Fruit fly (Drosophila melanogaster) whole organism, prepupa: Measurements from ENCODE around the gene CG11790.
A peak's percentile ranks its signal among the peaks of the same experiment; 100 is the strongest.

Experiments
- CG10669 ChIP-seq: fragments of 200-800 bp; sonication (Bioruptor generic); optimal IDR thresholded peaks from 3 replicates; lab custom pipeline; 2018; ENCODE audit warnings: missing biosample characterization, mild to moderate bottlenecking, missing genetic modification characterization, moderate library complexity
- CG11294 ChIP-seq: fragments of 200-800 bp; sonication (Bioruptor generic); IDR thresholded peaks from 2 replicates; pipeline ENCODE4 v1.3.6; 2022; ENCODE audit warnings: missing biosample characterization, missing genetic modification characterization
- CG11762 ChIP-seq: fragments of 200-800 bp; sonication (Bioruptor generic); optimal IDR thresholded peaks from 3 replicates; lab custom pipeline; 2016; ENCODE audit warnings: missing biosample characterization, missing genetic modification characterization; ENCODE audit not compliant: insufficient read depth
- CG11902 ChIP-seq: fragments of 200-800 bp; sonication (Bioruptor generic); optimal IDR thresholded peaks from 3 replicates; lab custom pipeline; 2016; ENCODE audit warnings: missing biosample characterization, missing genetic modification characterization
- CG1621 ChIP-seq: fragments of 200-800 bp; sonication (Bioruptor generic); optimal IDR thresholded peaks from 3 replicates; lab custom pipeline; 2018; ENCODE audit warnings: missing biosample characterization, mild to moderate bottlenecking, missing genetic modification characterization
- CG16779 ChIP-seq: fragments of 200-800 bp; sonication (Bioruptor generic); optimal IDR thresholded peaks from 3 replicates; lab custom pipeline; 2017; ENCODE audit warnings: missing biosample characterization, mild to moderate bottlenecking, missing genetic modification characterization
- CG31627 ChIP-seq: fragments of 200-800 bp; sonication (Bioruptor generic); optimal IDR thresholded peaks from 3 replicates; lab custom pipeline; 2016; ENCODE audit warnings: missing biosample characterization, missing genetic modification characterization
- CG32006 ChIP-seq: fragments of 200-800 bp; sonication (Bioruptor generic); optimal IDR thresholded peaks from 3 replicates; lab custom pipeline; 2017; ENCODE audit warnings: missing biosample characterization, mild to moderate bottlenecking, missing genetic modification characterization
- CG34406 ChIP-seq: fragments of 200-800 bp; sonication (Bioruptor generic); optimal IDR thresholded peaks from 3 replicates; lab custom pipeline; 2016; ENCODE audit warnings: missing biosample characterization, missing genetic modification characterization
- CG3919 ChIP-seq: fragments of 200-800 bp; sonication (Bioruptor generic); optimal IDR thresholded peaks from 3 replicates; lab custom pipeline; 2016; ENCODE audit warnings: missing biosample characterization, missing genetic modification characterization
- CG4318 ChIP-seq: fragments of 200-800 bp; sonication (Bioruptor generic); optimal IDR thresholded peaks from 3 replicates; lab custom pipeline; 2017; ENCODE audit warnings: missing biosample characterization, mild to moderate bottlenecking, missing genetic modification characterization
- CG6163 ChIP-seq: fragments of 200-800 bp; sonication (Bioruptor generic); IDR thresholded peaks from 3 replicates; pipeline ENCODE4 v1.3.6; 2022; ENCODE audit warnings: missing biosample characterization, missing genetic modification characterization
- CG6276 ChIP-seq: fragments of 200-800 bp; sonication (Bioruptor generic); optimal IDR thresholded peaks from 2 replicates; lab custom pipeline; 2017; ENCODE audit warnings: missing biosample characterization, mild to moderate bottlenecking, missing genetic modification characterization
- CG6808 ChIP-seq: fragments of 200-800 bp; sonication (Bioruptor generic); optimal IDR thresholded peaks from 3 replicates; lab custom pipeline; 2017; ENCODE audit warnings: missing biosample characterization, missing genetic modification characterization, mild to moderate bottlenecking, moderate library complexity, missing genetic modification reagents
- CG6854 ChIP-seq: fragments of 200-800 bp; sonication (Bioruptor generic); optimal IDR thresholded peaks from 2 replicates; lab custom pipeline; 2017; ENCODE audit warnings: missing biosample characterization, mild to moderate bottlenecking, missing genetic modification characterization
- CG7368 ChIP-seq: fragments of 200-800 bp; sonication (Bioruptor generic); optimal IDR thresholded peaks from 3 replicates; lab custom pipeline; 2016; ENCODE audit warnings: missing biosample characterization, missing genetic modification characterization
- CG8319 ChIP-seq: fragments of 200-800 bp; sonication (Bioruptor generic); optimal IDR thresholded peaks from 3 replicates; lab custom pipeline; 2016; ENCODE audit warnings: missing biosample characterization, missing genetic modification characterization
- CG8632 ChIP-seq: fragments of 200-800 bp; sonication (Bioruptor generic); optimal IDR thresholded peaks from 3 replicates; lab custom pipeline; 2016; ENCODE audit warnings: missing biosample characterization, missing genetic modification characterization
- Eip75B ChIP-seq: fragments of 200-800 bp; sonication (Bioruptor generic); optimal IDR thresholded peaks from 3 replicates; lab custom pipeline; 2016; ENCODE audit warnings: missing biosample characterization, missing genetic modification characterization
- Eip78C ChIP-seq: fragments of 200-800 bp; sonication (Bioruptor generic); peaks from one replicate; lab custom pipeline; 2016; ENCODE audit warnings: missing biosample characterization, missing genetic modification characterization
- Eip93F ChIP-seq: fragments of 200-800 bp; sonication (Bioruptor generic); optimal IDR thresholded peaks from 2 replicates; lab custom pipeline; 2016; ENCODE audit warnings: missing biosample characterization, mild to moderate bottlenecking, missing genetic modification characterization
- Ets21C ChIP-seq: fragments of 200-800 bp; sonication (Bioruptor generic); optimal IDR thresholded peaks from 3 replicates; lab custom pipeline; 2016; ENCODE audit warnings: missing biosample characterization, missing genetic modification characterization
- Gug ChIP-seq: fragments of 200-800 bp; sonication (Bioruptor generic); IDR thresholded peaks from 2 replicates; pipeline ENCODE4 v1.3.6; 2022; ENCODE audit warnings: missing biosample characterization, missing genetic modification characterization
- Hr39 ChIP-seq: fragments of 200-800 bp; sonication (Bioruptor generic); optimal IDR thresholded peaks from 2 replicates; lab custom pipeline; 2016; ENCODE audit warnings: missing biosample characterization, missing genetic modification characterization
- Hr4 ChIP-seq: fragments of 200-800 bp; sonication (Bioruptor generic); optimal IDR thresholded peaks from 3 replicates; lab custom pipeline; 2016; ENCODE audit warnings: missing biosample characterization, missing genetic modification characterization
- Lpt ChIP-seq: fragments of 200-800 bp; sonication (Bioruptor generic); optimal IDR thresholded peaks from 3 replicates; lab custom pipeline; 2016; ENCODE audit warnings: missing biosample characterization, missing genetic modification characterization
- OdsH ChIP-seq: fragments of 200-800 bp; sonication (Bioruptor generic); optimal IDR thresholded peaks from 3 replicates; lab custom pipeline; 2016; ENCODE audit warnings: missing biosample characterization, missing genetic modification characterization
- Smox ChIP-seq: fragments of 200-800 bp; sonication (Bioruptor generic); optimal IDR thresholded peaks from 3 replicates; lab custom pipeline; 2016; ENCODE audit warnings: missing biosample characterization, missing genetic modification characterization
- Sox14 ChIP-seq: fragments of 200-800 bp; sonication (Bioruptor generic); optimal IDR thresholded peaks from 3 replicates; lab custom pipeline; 2016; ENCODE audit warnings: missing biosample characterization, missing genetic modification characterization
- acj6 ChIP-seq: fragments of 200-800 bp; sonication (Bioruptor generic); optimal IDR thresholded peaks from 3 replicates; lab custom pipeline; 2016; ENCODE audit warnings: missing biosample characterization, missing genetic modification characterization
- dac ChIP-seq: fragments of 200-800 bp; sonication (Bioruptor generic); optimal IDR thresholded peaks from 2 replicates; lab custom pipeline; 2017; ENCODE audit warnings: missing biosample characterization, mild to moderate bottlenecking, missing genetic modification characterization
- esn ChIP-seq: fragments of 200-800 bp; sonication (Bioruptor generic); optimal IDR thresholded peaks from 2 replicates; lab custom pipeline; 2016; ENCODE audit warnings: missing biosample characterization, mild to moderate bottlenecking, missing genetic modification characterization, moderate library complexity
- fd59A ChIP-seq: fragments of 200-800 bp; sonication (Bioruptor generic); optimal IDR thresholded peaks from 2 replicates; lab custom pipeline; 2017; ENCODE audit warnings: missing biosample characterization, mild to moderate bottlenecking, missing genetic modification characterization, missing genetic modification reagents
- fd85E ChIP-seq: fragments of 200-800 bp; sonication (Bioruptor generic); optimal IDR thresholded peaks from 3 replicates; lab custom pipeline; 2016; ENCODE audit warnings: missing biosample characterization, missing genetic modification characterization
- lz ChIP-seq: fragments of 200-800 bp; sonication (Bioruptor generic); optimal IDR thresholded peaks from 3 replicates; lab custom pipeline; 2016; ENCODE audit warnings: missing biosample characterization, missing genetic modification characterization
- net ChIP-seq: fragments of 200-800 bp; sonication (Bioruptor generic); optimal IDR thresholded peaks from 3 replicates; lab custom pipeline; 2016; ENCODE audit warnings: missing biosample characterization, missing genetic modification characterization
- pdm3 ChIP-seq: fragments of 200-800 bp; sonication (Bioruptor generic); optimal IDR thresholded peaks from 3 replicates; lab custom pipeline; 2016; ENCODE audit warnings: missing biosample characterization, missing genetic modification characterization
- svp ChIP-seq: fragments of 200-800 bp; sonication (Bioruptor generic); peaks from one replicate; lab custom pipeline; 2016; ENCODE audit warnings: missing biosample characterization, missing genetic modification characterization
- topi ChIP-seq: fragments of 200-800 bp; sonication (Bioruptor generic); optimal IDR thresholded peaks from 3 replicates; lab custom pipeline; 2016; ENCODE audit warnings: missing biosample characterization, missing genetic modification characterization
- vri ChIP-seq: fragments of 200-800 bp; sonication (Bioruptor generic); optimal IDR thresholded peaks from 3 replicates; lab custom pipeline; 2016; ENCODE audit warnings: missing biosample characterization, mild to moderate bottlenecking, missing genetic modification characterization

CG11790 gene

dm6 chr3R:25009745-25010446 lies 37.6 kb upstream of the CG11790 start (continued):
- TF ChIP-seq acj6 (GFP tag; lab: Kevin White, UChicago) (peak; percentile 83), CG11294 (GFP tag; lab: Robert Waterston, UW) (peak; percentile 82), pdm3 (GFP tag; lab: Kevin White, UChicago) (peak; percentile 82), CG32006 (peak; percentile 95), CG6163 (peak; percentile 95), CG16779 (tag; lab: Kevin White, UChicago) (peak; percentile 79), Smox (GFP tag; lab: Kevin White, UChicago) (peak; percentile 49), Eip93F (GFP tag; lab: Kevin White, UChicago) (no peak), Hr39 (GFP tag; lab: Kevin White, UChicago) (peak; percentile 69), Eip78C (GFP tag; lab: Kevin White, UChicago) (peak; percentile 95), lz (GFP tag; lab: Kevin White, UChicago) (peak; percentile 74), esn (no peak), CG31627 (peak; percentile 57), topi (GFP tag; lab: Kevin White, UChicago) (peak; percentile 69), vri (GFP tag; lab: Kevin White, UChicago) (no peak), CG4318 (GFP tag; lab: Kevin White, UChicago) (peak; percentile 89), CG8632 (GFP tag; lab: Kevin White, UChicago) (peak; percentile 55), net (GFP tag; lab: Kevin White, UChicago) (peak; percentile 85), CG6808 (GFP tag; lab: Kevin White, UChicago) (peak; percentile 87), fd85E (GFP tag; lab: Kevin White, UChicago) (no peak), Sox14 (GFP tag; lab: Kevin White, UChicago) (peak; percentile 88), svp (GFP tag; lab: Kevin White, UChicago) (peak; percentile 83), CG11902 (GFP tag; lab: Kevin White, UChicago) (peak; percentile 44), OdsH (peak; percentile 84), CG1621 (peak; percentile 88), CG11762 (GFP tag; lab: Kevin White, UChicago) (peak; percentile 84), CG7368 (GFP tag; lab: Kevin White, UChicago) (peak; percentile 74), CG6276 (GFP tag; lab: Kevin White, UChicago) (peak; percentile 94), Eip75B (GFP tag; lab: Kevin White, UChicago) (peak; percentile 85), Gug (GFP tag; lab: Robert Waterston, UW) (peak; percentile 89), CG10669 (GFP tag; lab: Kevin White, UChicago) (peak; percentile 84), Hr4 (GFP tag; lab: Kevin White, UChicago) (peak; percentile 93), Ets21C (peak; percentile 37), dac (GFP tag; lab: Kevin White, UChicago) (peak; percentile 90), fd59A (GFP tag; lab: Kevin White, UChicago) (peak; percentile 85), CG6854 (GFP tag; lab: Kevin White, UChicago) (peak; percentile 13)
- TF ChIP-seq, all 60 proteins: peak for 55

dm6 chr3R:25012016-25012415 lies 35.5 kb upstream of the CG11790 start:
- no peak for TF ChIP-seq Smox (GFP tag; lab: Kevin White, UChicago)
- no peak for TF ChIP-seq CG34406
- TF ChIP-seq CG1621, result no peak

- no peak for TF ChIP-seq Smox (GFP tag; lab: Kevin White, UChicago)
- TF ChIP-seq CG8319 (GFP tag; lab: Kevin White, UChicago), result no peak
- TF ChIP-seq fd85E (GFP tag; lab: Kevin White, UChicago), result no peak
- no peak for TF ChIP-seq dac (GFP tag; lab: Kevin White, UChicago)
- no peak for TF ChIP-seq CG32006
- no peak for TF ChIP-seq CG6808 (GFP tag; lab: Kevin White, UChicago)
- no peak for TF ChIP-seq CG3919 (GFP tag; lab: Kevin White, UChicago)
- TF ChIP-seq svp (GFP tag; lab: Kevin White, UChicago), result no peak
- no peak for TF ChIP-seq Lpt (GFP tag; lab: Kevin White, UChicago)
- TF ChIP-seq CG11902 (GFP tag; lab: Kevin White, UChicago), result no peak
- no peak for TF ChIP-seq CG1621
Observed at dm6 chr3R:25023056-25023455, 24.4 kb upstream of the CG11790 start, which contains the start of gene beta4GalT7. TSS of gene beta4GalT7 (plus strand) at chr3R:25023256.
